Worm (Caenorhabditis elegans) whole organism, L4 larva: Measurements from ENCODE around the gene usp-50.
A peak's percentile ranks its signal among the peaks of the same experiment; 100 is the strongest.

Source experiments
- D1046.2 ChIP-seq: fragments of 200-800 bp; sonication (Bioruptor generic); IDR thresholded peaks from 2 replicates; pipeline ENCODE4 v1.3.6; 2022; ENCODE audit warnings: missing genetic modification characterization, missing compliant biosample characterization
- F10B5.3 ChIP-seq: sonication (generic microtip); optimal IDR thresholded peaks from 2 replicates; lab custom pipeline; 2016; ENCODE audit warnings: mild to moderate bottlenecking, missing genetic modification characterization, missing compliant biosample characterization
- F37D6.2 ChIP-seq: sonication (generic microtip); optimal IDR thresholded peaks from 2 replicates; lab custom pipeline; 2016; ENCODE audit warnings: mild to moderate bottlenecking, missing genetic modification characterization, missing compliant biosample characterization
- F44E2.7 ChIP-seq: fragments of 200-800 bp; sonication (Bioruptor generic); IDR thresholded peaks from 2 replicates; pipeline ENCODE4 v2.1.2; 2022; ENCODE audit warnings: missing genetic modification characterization, missing compliant biosample characterization
- R02D3.7 ChIP-seq: fragments of 150-350 bp; sonication (generic microtip); optimal IDR thresholded peaks from 3 replicates; lab custom pipeline; 2014; ENCODE audit warnings: missing biosample characterization, missing genetic modification characterization
- T26A8.4 ChIP-seq: fragments of 200-800 bp; sonication (Bioruptor generic); IDR thresholded peaks from 2 replicates; pipeline ENCODE4 v1.3.6; 2022; ENCODE audit warnings: missing genetic modification characterization, missing compliant biosample characterization
- Y105C5A.15 ChIP-seq: fragments of 200-800 bp; sonication (Bioruptor generic); IDR thresholded peaks from 2 replicates; pipeline ENCODE4 v1.3.6; 2022; ENCODE audit warnings: missing genetic modification characterization, missing compliant biosample characterization
- ZK337.2 ChIP-seq: fragments of 200-800 bp; sonication (Bioruptor generic); IDR thresholded peaks from 2 replicates; pipeline ENCODE4 v1.3.6; 2022; ENCODE audit warnings: missing genetic modification reagents, missing genetic modification characterization, missing compliant biosample characterization
- ZK546.5 ChIP-seq, 2 experiments: sonication (generic microtip); optimal IDR thresholded peaks; 2 replicates each; lab custom pipeline; 2017; ENCODE audit warnings: missing biosample characterization in 2 of 2, missing genetic modification characterization in 2 of 2
- ama-1 ChIP-seq: fragments of 150-350 bp; optimal IDR thresholded peaks from 2 replicates; lab custom pipeline; 2014; ENCODE audit warnings: inconsistent platforms, mixed read lengths
- attf-4 ChIP-seq: sonication (generic microtip); optimal IDR thresholded peaks from 3 replicates; lab custom pipeline; 2017; ENCODE audit warnings: missing biosample characterization, missing genetic modification characterization
- ceh-28 ChIP-seq: fragments of 150-350 bp; optimal IDR thresholded peaks from 2 replicates; lab custom pipeline; 2014; ENCODE audit warnings: missing biosample characterization, missing genetic modification reagents, missing genetic modification characterization
- ceh-32 ChIP-seq: sonication (generic microtip); optimal IDR thresholded peaks from 2 replicates; lab custom pipeline; 2016; ENCODE audit warnings: mild to moderate bottlenecking, missing genetic modification characterization, missing compliant biosample characterization; ENCODE audit not compliant: poor library complexity
- ces-1 ChIP-seq: fragments of 150-350 bp; sonication (generic microtip); optimal IDR thresholded peaks from 4 replicates; lab custom pipeline; 2014; ENCODE audit warnings: missing biosample characterization, missing genetic modification reagents, missing genetic modification characterization
- cey-2 ChIP-seq: sonication (generic microtip); optimal IDR thresholded peaks from 3 replicates; lab custom pipeline; 2017; ENCODE audit warnings: missing genetic modification characterization, mild to moderate bottlenecking, missing compliant biosample characterization, antibody characterized with exemption, borderline replicate concordance; ENCODE audit not compliant: insufficient read depth
- ctbp-1 ChIP-seq: fragments of 200-800 bp; sonication (Bioruptor generic); IDR thresholded peaks from 2 replicates; pipeline ENCODE4 v1.3.6; 2022; ENCODE audit warnings: missing genetic modification reagents, missing genetic modification characterization, missing compliant biosample characterization
- daf-12 ChIP-seq: fragments of 150-350 bp; optimal IDR thresholded peaks from 2 replicates; lab custom pipeline; 2014; ENCODE audit warnings: missing biosample characterization, missing genetic modification reagents, missing genetic modification characterization
- dmd-6 ChIP-seq: fragments of 200-800 bp; sonication (Bioruptor generic); IDR thresholded peaks from 2 replicates; pipeline ENCODE4 v1.3.6; 2022; ENCODE audit warnings: missing genetic modification reagents, missing genetic modification characterization, missing compliant biosample characterization
- dmd-8 ChIP-seq: fragments of 200-800 bp; sonication (Bioruptor generic); IDR thresholded peaks from 2 replicates; pipeline ENCODE4 v1.3.6; 2022; ENCODE audit warnings: missing genetic modification characterization, missing compliant biosample characterization
- dmd-9 ChIP-seq: fragments of 200-800 bp; sonication (Bioruptor generic); IDR thresholded peaks from 2 replicates; pipeline ENCODE4 v1.3.6; 2022; ENCODE audit warnings: missing genetic modification reagents, missing genetic modification characterization, missing compliant biosample characterization
- duxl-1 ChIP-seq: sonication (generic microtip); optimal IDR thresholded peaks from 2 replicates; lab custom pipeline; 2016; ENCODE audit warnings: mild to moderate bottlenecking, missing genetic modification characterization, moderate library complexity, missing compliant biosample characterization; ENCODE audit not compliant: poor library complexity
- fkh-10 ChIP-seq: fragments of 150-350 bp; optimal IDR thresholded peaks from 2 replicates; lab custom pipeline; 2014; ENCODE audit warnings: missing biosample characterization, missing genetic modification reagents, missing genetic modification characterization
- hif-1 ChIP-seq, 2 experiments: sonication (generic microtip); optimal IDR thresholded peaks; 2 replicates each; lab custom pipeline; 2016 to 2017; ENCODE audit warnings: missing compliant biosample characterization in 2 of 2, missing genetic modification characterization in 2 of 2, missing genetic modification reagents in 2 of 2, missing genotype in 2 of 2, mild to moderate bottlenecking in 1 of 2
- hlh-11 ChIP-seq: fragments of 200-800 bp; sonication (Bioruptor generic); optimal IDR thresholded peaks from 2 replicates; lab custom pipeline; 2018; ENCODE audit warnings: mild to moderate bottlenecking, missing genetic modification characterization, missing compliant biosample characterization
- hlh-30 ChIP-seq: sonication (generic microtip); optimal IDR thresholded peaks from 2 replicates; lab custom pipeline; 2017; ENCODE audit warnings: antibody characterized with exemption, mild to moderate bottlenecking, missing genetic modification characterization, missing compliant biosample characterization; ENCODE audit not compliant: insufficient read depth
- hmg-1.1 ChIP-seq: fragments of 200-800 bp; sonication (Bioruptor generic); IDR thresholded peaks from 2 replicates; pipeline ENCODE4 v1.3.6; 2022; ENCODE audit warnings: missing genetic modification reagents, missing genetic modification characterization, missing compliant biosample characterization
- jun-1 ChIP-seq: fragments of 150-350 bp; optimal IDR thresholded peaks from 2 replicates; lab custom pipeline; 2014; ENCODE audit warnings: missing biosample characterization, missing genetic modification reagents, missing genetic modification characterization
- lim-7 ChIP-seq: fragments of 200-800 bp; sonication (Bioruptor generic); IDR thresholded peaks from 2 replicates; pipeline ENCODE4 v1.3.6; 2022; ENCODE audit warnings: missing genetic modification characterization, missing compliant biosample characterization
- lin-13 ChIP-seq: fragments of 150-350 bp; optimal IDR thresholded peaks from 2 replicates; lab custom pipeline; 2014; ENCODE audit warnings: missing biosample characterization, missing genetic modification reagents, missing genetic modification characterization
- lin-15B ChIP-seq: fragments of 150-350 bp; sonication (generic microtip); optimal IDR thresholded peaks from 3 replicates; lab custom pipeline; 2014; ENCODE audit warnings: missing biosample characterization, missing genetic modification characterization
- lin-39 ChIP-seq: fragments of 150-350 bp; optimal IDR thresholded peaks from 2 replicates; lab custom pipeline; 2014; ENCODE audit warnings: missing biosample characterization, missing genetic modification reagents, missing genetic modification characterization
- mdl-1 ChIP-seq, 2 experiments: fragments of 150-350 bp in 1 of 2; sonication (generic microtip) in 1 of 2; optimal IDR thresholded peaks; 2 replicates each; lab custom pipeline; 2014 to 2017; ENCODE audit warnings: missing biosample characterization in 2 of 2, missing genetic modification characterization in 2 of 2
- nhr-10 ChIP-seq: fragments of 150-350 bp; optimal IDR thresholded peaks from 2 replicates; lab custom pipeline; 2014; ENCODE audit warnings: missing biosample characterization, missing genetic modification characterization
- nhr-111 ChIP-seq: fragments of 200-800 bp; sonication (Bioruptor generic); optimal IDR thresholded peaks from 2 replicates; lab custom pipeline; 2018; ENCODE audit warnings: mild to moderate bottlenecking, missing genetic modification characterization, missing compliant biosample characterization
- nhr-25 ChIP-seq: sonication (generic microtip); optimal IDR thresholded peaks from 2 replicates; lab custom pipeline; 2017; ENCODE audit warnings: missing genetic modification characterization, mild to moderate bottlenecking, missing compliant biosample characterization, antibody characterized with exemption, moderate library complexity, borderline replicate concordance; ENCODE audit not compliant: insufficient read depth
- nhr-28 ChIP-seq: fragments of 150-350 bp; optimal IDR thresholded peaks from 2 replicates; lab custom pipeline; 2014; ENCODE audit warnings: missing biosample characterization, missing genetic modification characterization
- nhr-42 ChIP-seq: fragments of 200-800 bp; sonication (Bioruptor generic); IDR thresholded peaks from 2 replicates; pipeline ENCODE4 v1.3.6; 2022; ENCODE audit warnings: missing genetic modification characterization, missing compliant biosample characterization
- php-3 ChIP-seq: fragments of 200-800 bp; sonication (Bioruptor generic); IDR thresholded peaks from 2 replicates; pipeline ENCODE4 v1.3.6; 2022; ENCODE audit warnings: missing genetic modification reagents, missing genetic modification characterization, missing compliant biosample characterization
- pqm-1 ChIP-seq: sonication (generic microtip); optimal IDR thresholded peaks from 2 replicates; lab custom pipeline; 2017; ENCODE audit warnings: missing biosample characterization, missing genetic modification characterization
- rbr-2 ChIP-seq: sonication (generic microtip); optimal IDR thresholded peaks from 2 replicates; lab custom pipeline; 2016; ENCODE audit warnings: missing genotype, missing genetic modification characterization, missing compliant biosample characterization
- sdz-12 ChIP-seq: fragments of 200-800 bp; sonication (Bioruptor generic); optimal IDR thresholded peaks from 2 replicates; lab custom pipeline; 2018; ENCODE audit warnings: mild to moderate bottlenecking, missing genetic modification characterization, missing compliant biosample characterization
- skn-1 ChIP-seq: fragments of 150-350 bp; optimal IDR thresholded peaks from 2 replicates; lab custom pipeline; 2014; ENCODE audit warnings: missing biosample characterization, missing genetic modification characterization
- snpc-1.2 ChIP-seq: fragments of 200-800 bp; sonication (Bioruptor generic); IDR thresholded peaks from 2 replicates; pipeline ENCODE4 v1.3.6; 2022; ENCODE audit warnings: missing genetic modification reagents, missing genetic modification characterization, missing compliant biosample characterization
- spr-1 ChIP-seq: sonication (generic microtip); optimal IDR thresholded peaks from 2 replicates; lab custom pipeline; 2016; ENCODE audit warnings: mild to moderate bottlenecking, missing genetic modification characterization, missing compliant biosample characterization
- tra-1 ChIP-seq: fragments of 200-800 bp; sonication (Bioruptor generic); IDR thresholded peaks from 2 replicates; pipeline ENCODE4 v1.3.6; 2022; ENCODE audit warnings: missing genetic modification reagents, missing genetic modification characterization, missing compliant biosample characterization
- unc-39 ChIP-seq: sonication (generic microtip); optimal IDR thresholded peaks from 2 replicates; lab custom pipeline; 2017; ENCODE audit warnings: missing biosample characterization, missing genetic modification characterization
- zfp-2 ChIP-seq: sonication (generic microtip); optimal IDR thresholded peaks from 2 replicates; lab custom pipeline; 2016; ENCODE audit warnings: mild to moderate bottlenecking, missing genetic modification characterization, missing compliant biosample characterization
- zfp-3 ChIP-seq: fragments of 200-800 bp; sonication (Bioruptor generic); conservative IDR thresholded peaks from 2 replicates; pipeline ENCODE4 v1.3.6; 2022; ENCODE audit warnings: missing genetic modification reagents, missing genetic modification characterization, missing compliant biosample characterization
- ztf-11 ChIP-seq: fragments of 150-350 bp; optimal IDR thresholded peaks from 2 replicates; lab custom pipeline; 2014; ENCODE audit warnings: missing biosample characterization, missing genetic modification characterization

usp-50 gene

DNA sequence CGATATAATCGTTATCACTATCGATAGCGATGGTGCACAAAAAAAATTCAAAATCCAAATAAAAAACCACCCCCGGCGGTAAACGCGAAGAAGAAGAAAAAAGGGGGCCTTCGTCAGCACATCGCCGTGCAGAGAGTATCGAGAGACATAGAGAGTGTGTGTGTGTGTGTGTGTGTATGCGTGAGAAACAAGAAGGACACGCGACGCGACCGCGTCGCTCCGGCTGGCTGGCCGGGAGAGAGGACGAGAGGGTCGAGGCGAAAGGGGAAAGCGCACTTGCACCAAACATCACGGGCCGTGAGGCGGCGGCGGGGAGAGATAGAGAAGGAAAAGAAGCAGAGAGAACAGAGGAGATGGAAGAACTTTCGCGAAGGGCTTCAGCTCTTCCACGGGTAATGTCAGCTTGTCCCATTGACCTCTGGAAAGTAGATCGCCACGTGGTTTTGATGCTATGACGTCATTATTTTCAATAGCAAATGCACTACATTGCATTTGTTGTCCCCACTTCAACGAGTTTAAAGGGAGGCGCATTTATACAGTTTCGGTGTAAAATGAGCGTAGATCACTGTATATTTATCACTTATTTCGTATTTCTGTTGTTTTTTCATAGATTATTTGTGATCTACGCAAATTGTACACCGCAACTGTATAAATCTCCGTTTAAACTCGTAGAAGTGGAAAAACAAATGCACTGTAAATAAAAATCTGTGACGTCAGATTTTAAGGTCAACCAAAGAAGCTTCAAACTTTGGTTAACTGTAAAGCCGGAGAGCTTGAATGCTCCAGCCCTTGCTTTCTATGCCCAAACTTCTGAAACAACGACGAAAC, 26.7 kb downstream of the usp-50 start, which contains the start of gene Y59A8B.24 (continued):
- TF ChIP-seq mdl-1 (tag; optimal IDR thresholded peaks at IDR 0.05; lab: Kevin White, UChicago) (peak; percentile 67 to 94), cey-2 (tag; lab: Kevin White, UChicago) (no peak), ctbp-1 (GFP tag; lab: Robert Waterston, UW) (peak; percentile 72), ceh-32 (tag; lab: Kevin White, UChicago) (no peak), skn-1 (no peak), hmg-1.1 (GFP tag; lab: Robert Waterston, UW) (peak; percentile 97), T26A8.4 (GFP tag; lab: Robert Waterston, UW) (peak; percentile 79), lin-15B (tag; lab: Kevin White, UChicago) (peak; percentile 73), php-3 (GFP tag; lab: Robert Waterston, UW) (peak; percentile 47), spr-1 (peak; percentile 84), nhr-25 (tag; lab: Kevin White, UChicago) (peak; percentile 83), hlh-30 (peak; percentile 98), lim-7 (GFP tag; lab: Robert Waterston, UW) (0 out of 2 replicates have a peak, but pooled peaks have one; percentile 37), sdz-12 (GFP tag; lab: Kevin White, UChicago) (peak; percentile 56), ces-1 (no peak), duxl-1 (tag; lab: Kevin White, UChicago) (peak; percentile 63), F44E2.7 (GFP tag; lab: Robert Waterston, UW) (no peak), jun-1 (tag; lab: Kevin White, UChicago) (peak; percentile 74), nhr-10 (tag; lab: Kevin White, UChicago) (peak; percentile 87), dmd-6 (peak; percentile 87), nhr-42 (GFP tag; lab: Robert Waterston, UW) (peak; percentile 77), lin-13 (GFP tag; lab: Kevin White, UChicago) (peak; percentile 94), dmd-9 (GFP tag; lab: Robert Waterston, UW) (peak; percentile 76), D1046.2 (GFP tag; lab: Robert Waterston, UW) (no peak), R02D3.7 (tag; lab: Kevin White, UChicago) (no peak), unc-39 (tag; lab: Kevin White, UChicago) (no peak), fkh-10 (GFP tag; lab: Kevin White, UChicago) (peak; percentile 78), ztf-11 (tag; lab: Kevin White, UChicago) (no peak), hlh-11 (tag; lab: Kevin White, UChicago) (peak; percentile 98), tra-1 (GFP tag; lab: Robert Waterston, UW) (peak; percentile 90), ZK546.5 (tag; optimal IDR thresholded peaks at IDR 0.05; lab: Kevin White, UChicago) (no peak), nhr-28 (tag; lab: Kevin White, UChicago) (peak; percentile 81), ceh-28 (no peak), nhr-111 (GFP tag; lab: Kevin White, UChicago) (no peak), zfp-2 (tag; lab: Kevin White, UChicago) (peak; percentile 60), attf-4 (tag; lab: Kevin White, UChicago) (no peak), Y105C5A.15 (GFP tag; lab: Robert Waterston, UW) (no peak; the same call in 1 of the 2 replicates), lin-39 (no peak), zfp-3 (peak; percentile 74; the same call in 1 of the 2 replicates), ZK337.2 (GFP tag; lab: Robert Waterston, UW) (peak; percentile 54; the same call in 1 of the 2 replicates), rbr-2 (tag; lab: Kevin White, UChicago) (peak; percentile 95), daf-12 (tag; lab: Kevin White, UChicago) (no peak), ama-1 (lab: Kevin White, UChicago) (peak; percentile 83), dmd-8 (0 out of 2 replicates have a peak, but pooled peaks have one; percentile 67), hif-1 (tag; optimal IDR thresholded peaks at IDR 0.05; lab: Kevin White, UChicago) (peak; percentile 88 to 100), F37D6.2 (tag; lab: Kevin White, UChicago) (peak; percentile 73), snpc-1.2 (GFP tag; lab: Robert Waterston, UW) (no peak), F10B5.3 (tag; lab: Kevin White, UChicago) (peak; percentile 33), pqm-1 (tag; lab: Kevin White, UChicago) (peak; percentile 14)
